Worm (Caenorhabditis elegans) whole organism, young adult: ENCODE measurements around the gene mtrr-1.

Experiments
- B0336.3 ChIP-seq: fragments of 200-800 bp; sonication (Bioruptor generic); IDR thresholded peaks from 2 replicates; pipeline ENCODE4 v1.3.6; 2022; ENCODE audit warnings: missing genetic modification characterization, missing compliant biosample characterization
- C06A6.2 ChIP-seq: fragments of 200-800 bp; sonication (Bioruptor generic); conservative IDR thresholded peaks from 2 replicates; pipeline ENCODE4 v1.3.6; 2022; ENCODE audit warnings: missing genetic modification characterization, missing compliant biosample characterization
- F52B5.7 ChIP-seq: sonication (generic microtip); optimal IDR thresholded peaks from 2 replicates; lab custom pipeline; 2016; ENCODE audit warnings: mild to moderate bottlenecking, missing genetic modification characterization, missing compliant biosample characterization
- K11D2.4 ChIP-seq: fragments of 200-800 bp; sonication (Bioruptor generic); IDR thresholded peaks from 2 replicates; pipeline ENCODE4 v1.3.6; 2022; ENCODE audit warnings: missing genetic modification reagents, missing genetic modification characterization, missing compliant biosample characterization
- K12H6.12 ChIP-seq: fragments of 200-800 bp; sonication (Bioruptor generic); optimal IDR thresholded peaks from 2 replicates; lab custom pipeline; 2018; ENCODE audit warnings: mild to moderate bottlenecking, missing genetic modification characterization, missing compliant biosample characterization
- Y53G8AR.9 ChIP-seq: fragments of 200-800 bp; sonication (Bioruptor generic); conservative IDR thresholded peaks from 2 replicates; pipeline ENCODE4 v1.3.6; 2022; ENCODE audit warnings: missing genetic modification reagents, missing genetic modification characterization, missing compliant biosample characterization
- Y95B8A.8 ChIP-seq: fragments of 200-800 bp; sonication (Bioruptor generic); IDR thresholded peaks from 2 replicates; pipeline ENCODE4 v1.3.6; 2022; ENCODE audit warnings: missing genetic modification reagents, missing genetic modification characterization, missing compliant biosample characterization
- ZK185.1 ChIP-seq: sonication (generic microtip); optimal IDR thresholded peaks from 2 replicates; lab custom pipeline; 2016; ENCODE audit warnings: mild to moderate bottlenecking, missing genetic modification characterization, missing compliant biosample characterization; ENCODE audit not compliant: poor library complexity, severe bottlenecking
- ama-1 ChIP-seq, 3 experiments: fragments of 150-350 bp in 1 of 3; sonication (generic microtip) in 2 of 3; optimal IDR thresholded peaks; 2 replicates each; lab custom pipeline; 2014 to 2018; ENCODE audit warnings: missing biosample characterization in 2 of 3, missing genetic modification characterization in 2 of 3, missing genetic modification reagents in 2 of 3
- aptf-3 ChIP-seq: fragments of 200-800 bp; sonication (Bioruptor generic); IDR thresholded peaks from 2 replicates; pipeline ENCODE4 v1.3.6; 2022; ENCODE audit warnings: missing genetic modification characterization, missing compliant biosample characterization
- atf-7 ChIP-seq: sonication (generic microtip); optimal IDR thresholded peaks from 2 replicates; lab custom pipeline; 2017; ENCODE audit warnings: mild to moderate bottlenecking, missing genetic modification characterization, missing compliant biosample characterization
- attf-5 ChIP-seq: fragments of 200-800 bp; sonication (Bioruptor generic); optimal IDR thresholded peaks from 2 replicates; lab custom pipeline; 2018; ENCODE audit warnings: mild to moderate bottlenecking, missing genetic modification characterization, missing compliant biosample characterization
- cebp-1 ChIP-seq, 2 experiments: fragments of 200-800 bp in 1 of 2; sonication (Bioruptor generic) in 1 of 2; sonication (generic microtip) in 1 of 2; IDR thresholded peaks in 1 of 2; optimal IDR thresholded peaks in 1 of 2; 2 replicates each; pipeline versions ENCODE4 v1.3.6 to Lab custom; 2017 to 2022; ENCODE audit warnings: missing compliant biosample characterization in 2 of 2, missing genetic modification characterization in 2 of 2, mild to moderate bottlenecking in 1 of 2, missing genetic modification reagents in 1 of 2, moderate library complexity in 1 of 2
- chd-7 ChIP-seq: sonication (generic microtip); optimal IDR thresholded peaks from 2 replicates; lab custom pipeline; 2016; ENCODE audit warnings: mild to moderate bottlenecking, missing genetic modification characterization, moderate library complexity, missing compliant biosample characterization
- die-1 ChIP-seq: sonication (generic microtip); optimal IDR thresholded peaks from 2 replicates; lab custom pipeline; 2016; ENCODE audit warnings: missing genotype, mild to moderate bottlenecking, missing genetic modification characterization, missing compliant biosample characterization
- dox-1 ChIP-seq: fragments of 200-800 bp; sonication (Bioruptor generic); IDR thresholded peaks from 2 replicates; pipeline ENCODE4 v1.3.6; 2022; ENCODE audit warnings: missing genetic modification reagents, missing genetic modification characterization, missing compliant biosample characterization
- efl-1 ChIP-seq: fragments of 150-350 bp; optimal IDR thresholded peaks from 2 replicates; lab custom pipeline; 2014; ENCODE audit warnings: missing biosample characterization, missing genetic modification reagents, missing genetic modification characterization
- egl-44 ChIP-seq: fragments of 200-800 bp; sonication (Bioruptor generic); IDR thresholded peaks from 2 replicates; pipeline ENCODE4 v1.3.6; 2022; ENCODE audit warnings: missing genetic modification reagents, missing genetic modification characterization, missing compliant biosample characterization
- hlh-12 ChIP-seq: sonication (generic microtip); optimal IDR thresholded peaks from 2 replicates; lab custom pipeline; 2016; ENCODE audit warnings: missing genetic modification characterization, missing compliant biosample characterization
- hmg-1.2 ChIP-seq: fragments of 200-800 bp; sonication (Bioruptor generic); IDR thresholded peaks from 2 replicates; pipeline ENCODE4 v1.3.6; 2022; ENCODE audit warnings: missing genetic modification reagents, missing genetic modification characterization, missing compliant biosample characterization
- hrde-1 ChIP-seq: sonication (generic microtip); optimal IDR thresholded peaks from 2 replicates; lab custom pipeline; 2016; ENCODE audit warnings: missing genetic modification characterization, mild to moderate bottlenecking, missing compliant biosample characterization, moderate library complexity, missing genotype, missing genetic modification reagents, borderline replicate concordance
- let-607 ChIP-seq, 2 experiments: fragments of 200-800 bp in 1 of 2; sonication (Bioruptor generic) in 1 of 2; sonication (generic microtip) in 1 of 2; optimal IDR thresholded peaks; 2 replicates each; lab custom pipeline; 2016 to 2018; ENCODE audit warnings: mild to moderate bottlenecking in 2 of 2, missing compliant biosample characterization in 2 of 2, missing genetic modification characterization in 2 of 2, moderate library complexity in 2 of 2, missing genotype in 1 of 2
- lin-35 ChIP-seq, 3 experiments: fragments of 150-350 bp in 2 of 3; sonication (generic microtip) in 1 of 3; optimal IDR thresholded peaks; 2 replicates each; lab custom pipeline; 2014 to 2018; ENCODE audit warnings: missing biosample characterization in 3 of 3, missing genetic modification characterization in 3 of 3, missing genetic modification reagents in 3 of 3
- lin-40 ChIP-seq: sonication (generic microtip); optimal IDR thresholded peaks from 2 replicates; lab custom pipeline; 2016; ENCODE audit warnings: missing genetic modification characterization, mild to moderate bottlenecking, missing compliant biosample characterization, missing genotype, missing genetic modification reagents
- lin-54 ChIP-seq: fragments of 200-800 bp; sonication (Bioruptor generic); optimal IDR thresholded peaks from 2 replicates; lab custom pipeline; 2018; ENCODE audit warnings: mild to moderate bottlenecking, missing genetic modification characterization, missing compliant biosample characterization
- lir-1 ChIP-seq: fragments of 200-800 bp; sonication (Bioruptor generic); conservative IDR thresholded peaks from 2 replicates; pipeline ENCODE4 v1.3.6; 2022; ENCODE audit warnings: missing genetic modification reagents, missing genetic modification characterization, missing compliant biosample characterization
- madf-3 ChIP-seq: fragments of 200-800 bp; sonication (Bioruptor generic); IDR thresholded peaks from 2 replicates; pipeline ENCODE4 v1.3.6; 2022; ENCODE audit warnings: missing genetic modification reagents, missing genetic modification characterization, missing compliant biosample characterization
- madf-6 ChIP-seq: fragments of 200-800 bp; sonication (Bioruptor generic); IDR thresholded peaks from 2 replicates; pipeline ENCODE4 v1.3.6; 2022; ENCODE audit warnings: missing genetic modification reagents, missing genetic modification characterization, missing compliant biosample characterization
- mes-4 ChIP-seq: sonication (generic microtip); optimal IDR thresholded peaks from 2 replicates; lab custom pipeline; 2016; ENCODE audit warnings: missing genotype, missing genetic modification characterization, missing compliant biosample characterization
- nfyb-1 ChIP-seq: fragments of 200-800 bp; sonication (Bioruptor generic); IDR thresholded peaks from 2 replicates; pipeline ENCODE4 v1.3.6; 2022; ENCODE audit warnings: missing genetic modification reagents, missing genetic modification characterization, missing compliant biosample characterization
- nhr-90 ChIP-seq: sonication (generic microtip); optimal IDR thresholded peaks from 2 replicates; lab custom pipeline; 2016; ENCODE audit warnings: missing genotype, mild to moderate bottlenecking, missing genetic modification characterization, missing compliant biosample characterization
- repo-1 ChIP-seq: sonication (generic microtip); optimal IDR thresholded peaks from 2 replicates; lab custom pipeline; 2017; ENCODE audit warnings: mild to moderate bottlenecking, missing genetic modification characterization, missing compliant biosample characterization
- snpc-1.3 ChIP-seq: sonication (generic microtip); optimal IDR thresholded peaks from 2 replicates; lab custom pipeline; 2017; ENCODE audit warnings: missing genetic modification characterization, mild to moderate bottlenecking, missing compliant biosample characterization, antibody characterized with exemption, moderate library complexity, missing genotype, missing genetic modification reagents; ENCODE audit not compliant: insufficient read depth
- snpc-3.4 ChIP-seq: sonication (generic microtip); optimal IDR thresholded peaks from 2 replicates; lab custom pipeline; 2017; ENCODE audit warnings: missing genetic modification characterization, mild to moderate bottlenecking, missing compliant biosample characterization, antibody characterized with exemption, moderate library complexity, missing genotype, missing genetic modification reagents
- snpc-4 ChIP-seq, 5 experiments: fragments of 150-350 bp in 1 of 5; sonication (generic microtip) in 4 of 5; optimal IDR thresholded peaks; 2 replicates each; lab custom pipeline; 2014 to 2018; ENCODE audit warnings: missing genetic modification characterization in 5 of 5, missing biosample characterization in 3 of 5, antibody characterized with exemption in 2 of 5, mild to moderate bottlenecking in 2 of 5, missing compliant biosample characterization in 2 of 5, missing genotype in 2 of 5, moderate library complexity in 2 of 5, missing genetic modification reagents in 1 of 5
- tbp1 ChIP-seq: fragments of 200-800 bp; sonication (Bioruptor generic); optimal IDR thresholded peaks from 2 replicates; lab custom pipeline; 2018; ENCODE audit warnings: mild to moderate bottlenecking, missing genetic modification characterization, missing compliant biosample characterization
- tlf-1 ChIP-seq: fragments of 200-800 bp; sonication (Bioruptor generic); optimal IDR thresholded peaks from 2 replicates; lab custom pipeline; 2018; ENCODE audit warnings: mild to moderate bottlenecking, missing genetic modification characterization, missing compliant biosample characterization
- unc-62 ChIP-seq: fragments of 150-350 bp; optimal IDR thresholded peaks from 2 replicates; lab custom pipeline; 2014; ENCODE audit warnings: missing biosample characterization, missing genetic modification reagents, missing genetic modification characterization
- ztf-22 ChIP-seq: fragments of 200-800 bp; sonication (Bioruptor generic); optimal IDR thresholded peaks from 2 replicates; lab custom pipeline; 2018; ENCODE audit warnings: mild to moderate bottlenecking, missing genetic modification characterization, moderate library complexity, missing compliant biosample characterization
- ztf-3 ChIP-seq: fragments of 200-800 bp; sonication (Bioruptor generic); optimal IDR thresholded peaks from 2 replicates; lab custom pipeline; 2018; ENCODE audit warnings: mild to moderate bottlenecking, missing genetic modification characterization, missing compliant biosample characterization
- ztf-6 ChIP-seq: fragments of 200-800 bp; sonication (Bioruptor generic); IDR thresholded peaks from 2 replicates; pipeline ENCODE4 v1.3.6; 2022; ENCODE audit warnings: missing genetic modification reagents, missing genetic modification characterization, missing compliant biosample characterization

Gene mtrr-1

DNA sequence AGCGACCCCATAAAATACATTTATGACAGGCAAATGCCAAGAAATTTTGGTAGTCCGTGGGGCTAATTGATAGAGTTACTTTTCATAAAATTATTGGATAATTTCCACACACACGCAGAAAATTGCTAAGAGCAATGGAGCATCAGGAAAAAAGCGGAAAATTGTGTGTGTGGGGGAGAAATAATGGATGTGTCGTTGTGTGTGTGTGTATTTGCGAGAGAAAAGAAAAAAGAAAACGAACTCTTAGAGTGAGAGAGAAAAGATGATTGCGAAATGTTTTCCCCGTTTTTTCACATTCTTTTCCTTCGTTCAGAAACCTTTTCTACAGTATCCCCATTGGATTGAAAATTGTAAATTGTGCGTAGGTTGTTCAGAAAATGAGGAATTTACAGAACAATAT is 4.2 kb upstream of the mtrr-1 start:
- TF ChIP-seq nfyb-1 (GFP tag; lab: Robert Waterston, UW): no peak
- peak; percentile 26; the same call in 1 of the 2 replicates for TF ChIP-seq dox-1 (GFP tag; lab: Robert Waterston, UW)
- TF ChIP-seq hmg-1.2: peak; percentile 21; the same call in 1 of the 2 replicates
- peak; percentile 70 for TF ChIP-seq K12H6.12 (tag; lab: Kevin White, UChicago)
- no peak for TF ChIP-seq madf-3
- TF ChIP-seq cebp-1 (GFP tag; IDR thresholded peaks at IDR 0.05; lab: Robert Waterston, UW): peak; percentile 86; the same call in 1 of the 2 replicates
- TF ChIP-seq cebp-1 (tag; optimal IDR thresholded peaks at IDR 0.05; lab: Kevin White, UChicago): peak; percentile 96
- TF ChIP-seq lin-40 (tag; lab: Kevin White, UChicago): peak; percentile 0

DNA sequence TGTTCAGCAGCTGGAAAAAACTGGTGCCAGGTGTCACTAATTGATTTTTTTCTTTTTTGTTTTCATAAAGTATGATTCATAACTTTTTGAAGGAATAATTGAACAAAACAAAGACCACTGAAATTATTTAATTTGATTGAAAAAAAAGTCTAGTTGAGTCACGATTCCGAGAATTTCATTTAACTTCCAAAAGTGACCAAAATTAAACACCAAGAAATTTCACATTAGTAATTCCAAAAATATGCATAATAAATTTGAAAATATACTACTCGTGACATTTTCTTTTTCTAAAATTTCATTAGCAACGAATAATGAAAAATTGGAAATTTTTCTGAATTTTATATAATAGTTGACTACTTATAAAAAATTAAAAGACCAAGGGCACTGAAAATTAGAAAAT is 3.7 kb upstream of the mtrr-1 start:
- TF ChIP-seq Y95B8A.8 (no peak), nhr-90 (tag; lab: Kevin White, UChicago) (no peak), aptf-3 (no peak), efl-1 (GFP tag; lab: Kevin White, UChicago) (no peak), tlf-1 (GFP tag; lab: Kevin White, UChicago) (no peak), snpc-1.3 (tag; lab: Kevin White, UChicago) (no peak), mes-4 (tag; lab: Kevin White, UChicago) (no peak), hmg-1.2 (no peak)

DNA sequence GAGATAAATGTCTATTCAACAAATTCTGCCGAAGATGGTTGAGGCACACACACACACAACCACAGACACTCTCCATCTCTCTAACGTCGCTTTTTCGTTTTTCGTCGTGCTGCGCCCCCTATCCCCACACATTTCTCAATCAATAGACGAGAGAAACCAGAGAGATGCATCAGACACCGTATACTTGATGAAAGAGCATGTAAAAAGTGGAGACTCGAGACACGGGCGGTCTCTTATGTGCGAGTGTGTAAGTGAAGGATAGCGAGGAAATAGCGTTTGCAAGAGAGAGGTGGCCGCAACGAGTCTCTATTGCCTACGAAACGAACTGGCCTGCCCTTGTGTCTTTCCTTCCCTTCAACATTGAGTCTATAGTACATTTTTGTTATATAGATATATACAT is 3.0 kb upstream of the mtrr-1 start:
- TF ChIP-seq tlf-1 (GFP tag; lab: Kevin White, UChicago) (peak; percentile 44), attf-5 (GFP tag; lab: Kevin White, UChicago) (peak; percentile 82), atf-7 (tag; lab: Kevin White, UChicago) (peak; percentile 85), ztf-6 (GFP tag; lab: Robert Waterston, UW) (0 out of 2 replicates have a peak, but pooled peaks have one; percentile 39), egl-44 (GFP tag; lab: Robert Waterston, UW) (0 out of 2 replicates have a peak, but pooled peaks have one; percentile 67), tbp1 (GFP tag; lab: Kevin White, UChicago) (peak; percentile 63), lir-1 (GFP tag; lab: Robert Waterston, UW) (0 out of 2 replicates have a peak, but pooled peaks have one; percentile 6), snpc-1.3 (tag; lab: Kevin White, UChicago) (peak; percentile 12), K11D2.4 (peak; percentile 65; the same call in 1 of the 2 replicates), dox-1 (GFP tag; lab: Robert Waterston, UW) (peak; percentile 89), let-607 (tag; optimal IDR thresholded peaks at IDR 0.05; lab: Kevin White, UChicago) (peak; percentile 58 to 62), F52B5.7 (tag; lab: Kevin White, UChicago) (peak; percentile 42), ztf-3 (peak; percentile 28), ztf-22 (GFP tag; lab: Kevin White, UChicago) (peak; percentile 40), lin-35 (GFP tag; optimal IDR thresholded peaks at IDR 0.05; lab: Kevin White, UChicago) (peak in 1 of 3 experiments; percentile 82), repo-1 (tag; lab: Kevin White, UChicago) (peak; percentile 65), die-1 (tag; lab: Kevin White, UChicago) (peak; percentile 32), hrde-1 (no peak), unc-62 (peak; percentile 63), snpc-3.4 (no peak), hlh-12 (tag; lab: Kevin White, UChicago) (no peak), ama-1 (optimal IDR thresholded peaks at IDR 0.05; lab: Kevin White, UChicago) (peak; percentile 33), ama-1 (GFP tag; optimal IDR thresholded peaks at IDR 0.05; lab: Kevin White, UChicago) (peak in 1 of 2 experiments; percentile 50), Y53G8AR.9 (peak; percentile 81), lin-54 (GFP tag; lab: Kevin White, UChicago) (peak; percentile 67), madf-6 (GFP tag; lab: Robert Waterston, UW) (peak; percentile 17; the same call in 1 of the 2 replicates), snpc-4 (GFP tag; optimal IDR thresholded peaks at IDR 0.05; lab: Kevin White, UChicago) (no peak), snpc-4 (tag; optimal IDR thresholded peaks at IDR 0.05; lab: Kevin White, UChicago) (peak; percentile 59 to 79 (median 70)), B0336.3 (GFP tag; lab: Robert Waterston, UW) (peak; percentile 84; the same call in 1 of the 2 replicates), cebp-1 (GFP tag; IDR thresholded peaks at IDR 0.05; lab: Robert Waterston, UW) (peak; percentile 69), cebp-1 (tag; optimal IDR thresholded peaks at IDR 0.05; lab: Kevin White, UChicago) (peak; percentile 91), chd-7 (peak; percentile 80), ZK185.1 (peak; percentile 87), C06A6.2 (peak; percentile 66)
